Fruit fly (Drosophila melanogaster): ENCODE data around the gene TfIIB.

TfIIB gene

dm6 chr2L:10381890-10382450 lies 49.2 kb upstream of the TfIIB start, which contains the start of gene CG5096 (continued):
- TF ChIP-seq H2.0 (GFP tag; IDR thresholded peaks at IDR 0.05) (peak; percentile 79), dpn (GFP tag; optimal IDR thresholded peaks at IDR 0.05) (peak; percentile 80 to 82), pum (GFP tag; optimal IDR thresholded peaks at IDR 0.05) (peak; percentile 53), CG15011 (GFP tag; optimal IDR thresholded peaks at IDR 0.05) (peak; percentile 84), Atf3 (GFP tag; optimal IDR thresholded peaks at IDR 0.05) (peak; percentile 37), HmgD (GFP tag; optimal IDR thresholded peaks at IDR 0.05) (no peak), CG9609 (GFP tag; optimal IDR thresholded peaks at IDR 0.05) (peak; percentile 53), CG18599 (GFP tag; optimal IDR thresholded peaks at IDR 0.05) (peak; percentile 97), CG12071 (GFP tag; optimal IDR thresholded peaks at IDR 0.05) (no peak), fru (optimal IDR thresholded peaks at IDR 0.05) (no peak), CTCF (GFP tag; optimal IDR thresholded peaks at IDR 0.05) (peak; percentile 7), fd64A (GFP tag; optimal IDR thresholded peaks at IDR 0.05) (no peak), CG10147 (GFP tag; optimal IDR thresholded peaks at IDR 0.05) (peak; percentile 85), CG1529 (GFP tag; optimal IDR thresholded peaks at IDR 0.05) (peak; percentile 74), tll (GFP tag; optimal IDR thresholded peaks at IDR 0.05) (no peak), Lim3 (GFP tag; IDR thresholded peaks at IDR 0.05) (peak; percentile 55; the same call in 1 of the 2 replicates), CG17912 (GFP tag; optimal IDR thresholded peaks at IDR 0.05) (peak; percentile 43), CG4707 (GFP tag; optimal IDR thresholded peaks at IDR 0.05) (peak; percentile 64), ac (GFP tag; optimal IDR thresholded peaks at IDR 0.05) (no peak), CG6254 (GFP tag; optimal IDR thresholded peaks at IDR 0.05) (peak; percentile 60), CG3726 (GFP tag; IDR thresholded peaks at IDR 0.05) (peak; percentile 48; the same call in 1 of the 3 replicates), CG3995 (GFP tag; optimal IDR thresholded peaks at IDR 0.05) (peak; percentile 49), tin (GFP tag; optimal IDR thresholded peaks at IDR 0.05) (peak; percentile 67), CG13775 (GFP tag; optimal IDR thresholded peaks at IDR 0.05) (peak; percentile 70), psq (GFP tag; optimal IDR thresholded peaks at IDR 0.05) (peak; percentile 49), mirr (GFP tag; optimal IDR thresholded peaks at IDR 0.05) (peak; percentile 91), CG32772 (GFP tag; IDR thresholded peaks at IDR 0.05) (peak; percentile 79), Hmx (GFP tag; optimal IDR thresholded peaks at IDR 0.05) (peak; percentile 69), CG32532 (GFP tag; IDR thresholded peaks at IDR 0.05) (peak; percentile 89), sim (GFP tag; IDR thresholded peaks at IDR 0.05) (peak; percentile 70; the same call in 1 of the 2 replicates), CG9727 (GFP tag; optimal IDR thresholded peaks at IDR 0.05) (peak; percentile 79), lmd (GFP tag; IDR thresholded peaks at IDR 0.05) (peak; percentile 86), en (GFP tag; optimal IDR thresholded peaks at IDR 0.05) (peak; percentile 72), pros (GFP tag; optimal IDR thresholded peaks at IDR 0.05) (no peak), CG15601 (tag; optimal IDR thresholded peaks at IDR 0.05) (peak; percentile 83), CG1233 (GFP tag; optimal IDR thresholded peaks at IDR 0.05) (peak; percentile 84), CG12155 (GFP tag; optimal IDR thresholded peaks at IDR 0.05) (peak; percentile 82), CG10462 (GFP tag; optimal IDR thresholded peaks at IDR 0.05) (peak; percentile 52), CG4282 (GFP tag; optimal IDR thresholded peaks at IDR 0.05) (peak; percentile 2), Mrtf (GFP tag; IDR thresholded peaks at IDR 0.05) (no peak; the same call in 2 of the 3 replicates), CG7839 (tag; optimal IDR thresholded peaks at IDR 0.05) (peak; percentile 94), CG30403 (GFP tag; optimal IDR thresholded peaks at IDR 0.05) (peak; percentile 85), CG17186 (GFP tag; optimal IDR thresholded peaks at IDR 0.05) (no peak), CG10565 (GFP tag; optimal IDR thresholded peaks at IDR 0.05) (no peak), vfl (GFP tag; optimal IDR thresholded peaks at IDR 0.05) (peak; percentile 57), CG31388 (GFP tag; optimal IDR thresholded peaks at IDR 0.05) (peak; percentile 21), CG4404 (GFP tag; IDR thresholded peaks at IDR 0.05) (no peak), kay (GFP tag; optimal IDR thresholded peaks at IDR 0.05) (peak; percentile 86), Aef1 (GFP tag; IDR thresholded peaks at IDR 0.05) (peak; percentile 88), CG15269 (tag; optimal IDR thresholded peaks at IDR 0.05) (peak; percentile 95), CG31441 (GFP tag; IDR thresholded peaks at IDR 0.05) (peak; percentile 87), CG1602 (GFP tag; optimal IDR thresholded peaks at IDR 0.05) (peak; percentile 76)
